Worm (Caenorhabditis elegans): Measurements from ENCODE around the gene pros-1.

ce11 chrIII:8051838-8052237 is 15.3 kb upstream of the pros-1 start:
- TF ChIP-seq ama-1 (optimal IDR thresholded peaks at IDR 0.05) (no peak), K02D7.2 (tag; optimal IDR thresholded peaks at IDR 0.05) (no peak), fkh-10 (GFP tag; optimal IDR thresholded peaks at IDR 0.05) (no peak)

Data from whole organism, late embryonic.